Fruit fly (Drosophila melanogaster) Kc167 (cell line): Measurements from ENCODE around the gene mRpS25.

Source experiments
- Myc ChIP-seq: fragments of >200 bp; optimal IDR thresholded peaks from 2 replicates; lab custom pipeline; 2017; ENCODE audit warnings: missing external identifiers
- Sin3A ChIP-seq: fragments of >200 bp; optimal IDR thresholded peaks from 2 replicates; lab custom pipeline; 2018; ENCODE audit warnings: missing external identifiers
- h ChIP-seq: fragments of >200 bp; optimal IDR thresholded peaks from 3 replicates; lab custom pipeline; 2018; ENCODE audit warnings: missing external identifiers
- insv ChIP-seq: fragments of >200 bp; optimal IDR thresholded peaks from 3 replicates; lab custom pipeline; 2018; ENCODE audit warnings: missing external identifiers
- psq ChIP-seq: fragments of >200 bp; optimal IDR thresholded peaks from 2 replicates; lab custom pipeline; 2017; ENCODE audit warnings: missing external identifiers
- ttk ChIP-seq: sonication (Bioruptor generic); optimal IDR thresholded peaks from 2 replicates; lab custom pipeline; 2017; ENCODE audit warnings: missing external identifiers

mRpS25 gene

dm6 chrX:14598706-14599105 lies 15.9 kb upstream of the mRpS25 start:
- TF ChIP-seq Myc (lab: Kevin White, UChicago) (no peak), Sin3A (lab: Kevin White, UChicago) (no peak), h (no peak), psq (lab: Kevin White, UChicago) (no peak), ttk (lab: Kevin White, UChicago) (no peak), insv (lab: Kevin White, UChicago) (no peak)

- TF ChIP-seq Sin3A (lab: Kevin White, UChicago) (no peak), h (no peak), psq (lab: Kevin White, UChicago) (no peak), Myc (lab: Kevin White, UChicago) (no peak), insv (lab: Kevin White, UChicago) (no peak), ttk (lab: Kevin White, UChicago) (no peak)
Measured at dm6 chrX:14593091-14593490, 10.3 kb upstream of the mRpS25 start.

dm6 chrX:14591491-14591890 lies 8.7 kb upstream of the mRpS25 start:
- TF ChIP-seq insv (lab: Kevin White, UChicago) (no peak), h (no peak), Myc (lab: Kevin White, UChicago) (no peak), ttk (lab: Kevin White, UChicago) (no peak), Sin3A (lab: Kevin White, UChicago) (no peak), psq (lab: Kevin White, UChicago) (no peak)

- TF ChIP-seq Myc (lab: Kevin White, UChicago) = no peak
- no peak for TF ChIP-seq insv (lab: Kevin White, UChicago)
- no peak for TF ChIP-seq Sin3A (lab: Kevin White, UChicago)
- TF ChIP-seq psq (lab: Kevin White, UChicago) = no peak
- no peak for TF ChIP-seq h
- TF ChIP-seq ttk (lab: Kevin White, UChicago) = no peak
Measured at dm6 chrX:14588996-14589621, 6.3 kb upstream of the mRpS25 start.

- TF ChIP-seq ttk (lab: Kevin White, UChicago) (no peak), psq (lab: Kevin White, UChicago) (no peak), insv (lab: Kevin White, UChicago) (no peak), Sin3A (lab: Kevin White, UChicago) (no peak), h (no peak), Myc (lab: Kevin White, UChicago) (no peak)
Measured at dm6 chrX:14588509-14588908, 5.7 kb upstream of the mRpS25 start.

dm6 chrX:14585263-14585662 lies 2.5 kb upstream of the mRpS25 start:
- TF ChIP-seq psq (lab: Kevin White, UChicago) = no peak
- no peak for TF ChIP-seq Myc (lab: Kevin White, UChicago)
- no peak for TF ChIP-seq Sin3A (lab: Kevin White, UChicago)
- TF ChIP-seq h = no peak
- no peak for TF ChIP-seq ttk (lab: Kevin White, UChicago)

dm6 chrX:14580359-14580961 lies 2.3 kb downstream of the mRpS25 start, which contains the start of gene CG14414:
TSS of gene CG14414 (plus strand) at chrX:14580600.
- TF ChIP-seq Sin3A (lab: Kevin White, UChicago) (no peak), ttk (lab: Kevin White, UChicago) (no peak), insv (lab: Kevin White, UChicago) (no peak), h (no peak), psq (lab: Kevin White, UChicago) (no peak), Myc (lab: Kevin White, UChicago) (no peak)
